Fruit fly (Drosophila melanogaster): ENCODE measurements around the gene primo-1.
A peak's percentile ranks its signal among the peaks of the same experiment; 100 is the strongest.

The primo-1 gene

dm6 chr3R:13683624-13684568 is 27.7 kb downstream of the primo-1 start, which contains the start of gene flfl (continued):
- TF ChIP-seq jing (GFP tag; optimal IDR thresholded peaks at IDR 0.05) (no peak), fu2 (GFP tag; optimal IDR thresholded peaks at IDR 0.05) (no peak), gcm2 (GFP tag; optimal IDR thresholded peaks at IDR 0.05) (no peak), cg (GFP tag; optimal IDR thresholded peaks at IDR 0.05) (peak; percentile 99), CG11504 (tag; optimal IDR thresholded peaks at IDR 0.05) (peak; percentile 26), Myb (GFP tag; optimal IDR thresholded peaks at IDR 0.05) (peak; percentile 81), croc (GFP tag; conservative IDR thresholded peaks at IDR 0.05) (no peak), sna (GFP tag; IDR thresholded peaks at IDR 0.05; ENCODE audit: partially characterized antibody) (no peak), CG34422 (GFP tag; IDR thresholded peaks at IDR 0.05) (no peak), CG9932 (GFP tag; IDR thresholded peaks at IDR 0.05) (no peak), Rfx (GFP tag; IDR thresholded peaks at IDR 0.05) (no peak), CG17385 (GFP tag; optimal IDR thresholded peaks at IDR 0.05) (no peak), schlank (tag; optimal IDR thresholded peaks at IDR 0.05) (no peak), Elba2 (GFP tag; optimal IDR thresholded peaks at IDR 0.05) (no peak), slp2 (GFP tag; optimal IDR thresholded peaks at IDR 0.05) (peak; percentile 18), CG13287 (GFP tag; IDR thresholded peaks at IDR 0.05; ENCODE audit: partially characterized antibody) (no peak), nau (GFP tag; optimal IDR thresholded peaks at IDR 0.05) (no peak), CG7963 (GFP tag; IDR thresholded peaks at IDR 0.05; ENCODE audit: partially characterized antibody) (no peak), cad (GFP tag; optimal IDR thresholded peaks at IDR 0.05) (no peak), ara (GFP tag; IDR thresholded peaks at IDR 0.05) (no peak), slou (GFP tag; optimal IDR thresholded peaks at IDR 0.05) (no peak), CoRest (tag; optimal IDR thresholded peaks at IDR 0.05) (peak; percentile 35), CG9215 (GFP tag; IDR thresholded peaks at IDR 0.05) (no peak), bowl (GFP tag; IDR thresholded peaks at IDR 0.05) (no peak), ac (GFP tag; optimal IDR thresholded peaks at IDR 0.05) (no peak), CG32532 (GFP tag; IDR thresholded peaks at IDR 0.05) (no peak), Hr78 (GFP tag; optimal IDR thresholded peaks at IDR 0.05) (no peak), MESR4 (GFP tag; optimal IDR thresholded peaks at IDR 0.05) (peak; percentile 94), Blimp-1 (GFP tag; optimal IDR thresholded peaks at IDR 0.05) (no peak), az2 (GFP tag; optimal IDR thresholded peaks at IDR 0.05) (no peak), B-H2 (GFP tag; optimal IDR thresholded peaks at IDR 0.05) (no peak), bsh (GFP tag; optimal IDR thresholded peaks at IDR 0.05) (peak in 1 of 2 experiments; percentile 4), CG10321 (GFP tag; IDR thresholded peaks at IDR 0.05) (no peak), wdn (GFP tag; IDR thresholded peaks at IDR 0.05) (no peak), Awh (GFP tag; IDR thresholded peaks at IDR 0.05) (no peak), CG18262 (tag; optimal IDR thresholded peaks at IDR 0.05) (no peak), zf30C (GFP tag; optimal IDR thresholded peaks at IDR 0.05) (no peak), gro (GFP tag; optimal IDR thresholded peaks at IDR 0.05) (no peak), CG17912 (GFP tag; optimal IDR thresholded peaks at IDR 0.05) (no peak), CG34376 (GFP tag; optimal IDR thresholded peaks at IDR 0.05) (peak; percentile 54), ftz-f1 (GFP tag; optimal IDR thresholded peaks at IDR 0.05) (peak; percentile 23), hbn (GFP tag; IDR thresholded peaks at IDR 0.05; ENCODE audit: partially characterized antibody) (no peak), NC2α (GFP tag; optimal IDR thresholded peaks at IDR 0.05) (no peak), Camta (GFP tag; optimal IDR thresholded peaks at IDR 0.05) (no peak), lov (optimal IDR thresholded peaks at IDR 0.05) (no peak), lov (GFP tag; IDR thresholded peaks at IDR 0.05) (no peak), Lhr (GFP tag; optimal IDR thresholded peaks at IDR 0.05) (no peak), danr (GFP tag; IDR thresholded peaks at IDR 0.05) (no peak), CG11723 (GFP tag; optimal IDR thresholded peaks at IDR 0.05) (no peak)
